Worm (Caenorhabditis elegans): ENCODE results near the gene srab-8.

Gene srab-8

ce11 chrV:3176161-3176560 is at the start of gene srab-8:
Gene srab-8, plus strand, starts transcription at chrV:3176461.
- TF ChIP-seq lsy-2 (tag; optimal IDR thresholded peaks at IDR 0.05) (no peak), nhr-77 (tag; optimal IDR thresholded peaks at IDR 0.05) (no peak), alr-1 (tag; optimal IDR thresholded peaks at IDR 0.05) (no peak), mab-5 (tag; optimal IDR thresholded peaks at IDR 0.05) (no peak), ztf-11 (tag; optimal IDR thresholded peaks at IDR 0.05) (no peak), nhr-23 (tag; optimal IDR thresholded peaks at IDR 0.05) (no peak), elt-1 (tag; optimal IDR thresholded peaks at IDR 0.05) (no peak), mdl-1 (tag; optimal IDR thresholded peaks at IDR 0.05) (no peak), unc-62 (GFP tag; optimal IDR thresholded peaks at IDR 0.05) (no peak), nhr-10 (tag; optimal IDR thresholded peaks at IDR 0.05) (no peak), ZK546.5 (tag; optimal IDR thresholded peaks at IDR 0.05) (no peak), sem-4 (tag; optimal IDR thresholded peaks at IDR 0.05) (no peak), F13H6.1 (tag; optimal IDR thresholded peaks at IDR 0.05) (no peak), peb-1 (tag; optimal IDR thresholded peaks at IDR 0.05) (no peak), lin-13 (GFP tag; optimal IDR thresholded peaks at IDR 0.05) (no peak)

- TF ChIP-seq ama-1 (optimal IDR thresholded peaks at IDR 0.05), result no peak
- TF ChIP-seq mdl-1 (tag; optimal IDR thresholded peaks at IDR 0.05), result no peak
- TF ChIP-seq unc-62 (GFP tag; optimal IDR thresholded peaks at IDR 0.05), result no peak
- TF ChIP-seq ztf-11 (tag; optimal IDR thresholded peaks at IDR 0.05), result no peak
- TF ChIP-seq nhr-237 (tag; optimal IDR thresholded peaks at IDR 0.05), result no peak
- TF ChIP-seq nhr-11 (tag; optimal IDR thresholded peaks at IDR 0.05), result no peak
- no peak for TF ChIP-seq ztf-1 (GFP tag; conservative IDR thresholded peaks at IDR 0.05)
- no peak for TF ChIP-seq nhr-10 (tag; optimal IDR thresholded peaks at IDR 0.05)
- TF ChIP-seq C34F6.9 (tag; optimal IDR thresholded peaks at IDR 0.05), result no peak
- TF ChIP-seq lin-13 (GFP tag; optimal IDR thresholded peaks at IDR 0.05), result no peak
- TF ChIP-seq unc-39 (tag; optimal IDR thresholded peaks at IDR 0.05), result no peak
- TF ChIP-seq skn-1 (tag; optimal IDR thresholded peaks at IDR 0.05), result no peak
- TF ChIP-seq Y55F3AM.14 (GFP tag; optimal IDR thresholded peaks at IDR 0.05), result no peak
- TF ChIP-seq nhr-77 (tag; optimal IDR thresholded peaks at IDR 0.05), result no peak
- TF ChIP-seq zag-1 (tag; optimal IDR thresholded peaks at IDR 0.05), result no peak
- no peak for TF ChIP-seq ZK546.5 (tag; optimal IDR thresholded peaks at IDR 0.05)
- TF ChIP-seq nhr-25 (tag; optimal IDR thresholded peaks at IDR 0.05), result no peak
These were observed 48.6 kb upstream of the srab-8 start, which contains the start of gene Y73C8C.10 for ce11 chrV:3127670-3128069. Gene Y73C8C.10, minus strand, starts transcription at chrV:3127770.

- no peak for TF ChIP-seq elt-1 (tag; optimal IDR thresholded peaks at IDR 0.05)
- TF ChIP-seq ztf-11 (tag; optimal IDR thresholded peaks at IDR 0.05), result no peak
- no peak for TF ChIP-seq ceh-82 (tag; optimal IDR thresholded peaks at IDR 0.05)
- no peak for TF ChIP-seq sem-4 (tag; optimal IDR thresholded peaks at IDR 0.05)
- no peak for TF ChIP-seq nhr-237 (tag; optimal IDR thresholded peaks at IDR 0.05)
- no peak for TF ChIP-seq nhr-77 (tag; optimal IDR thresholded peaks at IDR 0.05)
- no peak for TF ChIP-seq lin-11 (tag; optimal IDR thresholded peaks at IDR 0.05)
- TF ChIP-seq unc-62 (GFP tag; optimal IDR thresholded peaks at IDR 0.05), result no peak
- no peak for TF ChIP-seq mab-5 (tag; optimal IDR thresholded peaks at IDR 0.05)
- no peak for TF ChIP-seq nhr-12 (tag; optimal IDR thresholded peaks at IDR 0.05)
- no peak for TF ChIP-seq mdl-1 (tag; optimal IDR thresholded peaks at IDR 0.05)
- no peak for TF ChIP-seq fos-1 (tag; optimal IDR thresholded peaks at IDR 0.05)
- TF ChIP-seq nhr-21 (tag; optimal IDR thresholded peaks at IDR 0.05), result no peak
- TF ChIP-seq blmp-1 (tag; optimal IDR thresholded peaks at IDR 0.05; ENCODE audit: insufficient read depth), result no peak
- TF ChIP-seq elt-3 (tag; optimal IDR thresholded peaks at IDR 0.05), result no peak
- TF ChIP-seq zag-1 (tag; optimal IDR thresholded peaks at IDR 0.05), result no peak
These were observed 47.5 kb upstream of the srab-8 start, which contains the start of gene tat-6 for ce11 chrV:3128803-3129202. Gene tat-6, plus strand, starts transcription at chrV:3129103.

ce11 chrV:3132116-3132515 is 44.1 kb upstream of the srab-8 start:
- TF ChIP-seq lin-39 (tag; optimal IDR thresholded peaks at IDR 0.05) (no peak), lin-11 (tag; optimal IDR thresholded peaks at IDR 0.05) (no peak), nhr-77 (tag; optimal IDR thresholded peaks at IDR 0.05) (no peak), nhr-21 (tag; optimal IDR thresholded peaks at IDR 0.05) (no peak), zag-1 (tag; optimal IDR thresholded peaks at IDR 0.05) (no peak), peb-1 (tag; optimal IDR thresholded peaks at IDR 0.05) (no peak), nhr-11 (tag; optimal IDR thresholded peaks at IDR 0.05) (no peak), elt-3 (tag; optimal IDR thresholded peaks at IDR 0.05) (no peak), snpc-4 (tag; optimal IDR thresholded peaks at IDR 0.05) (no peak), ztf-11 (tag; optimal IDR thresholded peaks at IDR 0.05) (no peak), ZK546.5 (tag; optimal IDR thresholded peaks at IDR 0.05) (no peak), sma-9 (GFP tag; optimal IDR thresholded peaks at IDR 0.05) (no peak), sma-9 (tag; optimal IDR thresholded peaks at IDR 0.05) (no peak), aly-2 (tag; optimal IDR thresholded peaks at IDR 0.05) (no peak), unc-62 (GFP tag; optimal IDR thresholded peaks at IDR 0.05) (no peak), blmp-1 (tag; optimal IDR thresholded peaks at IDR 0.05; ENCODE audit: insufficient read depth) (no peak), F13H6.1 (tag; optimal IDR thresholded peaks at IDR 0.05) (no peak), elt-1 (tag; optimal IDR thresholded peaks at IDR 0.05) (no peak), nhr-23 (tag; optimal IDR thresholded peaks at IDR 0.05) (no peak)

All from whole organism, L2 larva.